Fruit fly (Drosophila melanogaster): ENCODE results near the gene Prosalpha4.

The Prosalpha4 gene

DNA sequence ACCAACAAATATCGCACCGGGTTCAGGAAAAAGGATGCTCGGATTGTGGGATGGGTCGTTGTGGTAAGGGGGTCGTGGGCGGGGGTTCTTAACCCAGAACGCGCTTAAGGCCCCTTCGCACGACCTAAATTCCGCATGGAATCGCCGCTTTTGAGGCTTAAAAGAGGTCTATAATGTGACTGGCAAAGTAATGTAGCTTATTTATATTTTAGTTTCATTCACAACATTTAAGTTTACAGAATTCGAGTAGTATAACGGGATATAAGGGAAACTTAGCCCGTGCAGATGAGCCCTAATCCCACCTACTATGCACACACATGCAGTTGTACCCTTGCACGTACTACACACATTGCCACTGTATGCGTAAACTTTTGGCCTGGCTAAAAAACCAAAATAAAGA lies 2.7 kb downstream of the Prosalpha4 start (continued):
- no peak for TF ChIP-seq vnd (GFP tag; IDR thresholded peaks at IDR 0.05; ENCODE audit: partially characterized antibody)
- peak; percentile 67 for TF ChIP-seq Ptx1 (GFP tag; IDR thresholded peaks at IDR 0.05)
- TF ChIP-seq schlank (tag; optimal IDR thresholded peaks at IDR 0.05) = peak; percentile 46
- TF ChIP-seq Chrac-16 (GFP tag; optimal IDR thresholded peaks at IDR 0.05) = peak; percentile 42

DNA sequence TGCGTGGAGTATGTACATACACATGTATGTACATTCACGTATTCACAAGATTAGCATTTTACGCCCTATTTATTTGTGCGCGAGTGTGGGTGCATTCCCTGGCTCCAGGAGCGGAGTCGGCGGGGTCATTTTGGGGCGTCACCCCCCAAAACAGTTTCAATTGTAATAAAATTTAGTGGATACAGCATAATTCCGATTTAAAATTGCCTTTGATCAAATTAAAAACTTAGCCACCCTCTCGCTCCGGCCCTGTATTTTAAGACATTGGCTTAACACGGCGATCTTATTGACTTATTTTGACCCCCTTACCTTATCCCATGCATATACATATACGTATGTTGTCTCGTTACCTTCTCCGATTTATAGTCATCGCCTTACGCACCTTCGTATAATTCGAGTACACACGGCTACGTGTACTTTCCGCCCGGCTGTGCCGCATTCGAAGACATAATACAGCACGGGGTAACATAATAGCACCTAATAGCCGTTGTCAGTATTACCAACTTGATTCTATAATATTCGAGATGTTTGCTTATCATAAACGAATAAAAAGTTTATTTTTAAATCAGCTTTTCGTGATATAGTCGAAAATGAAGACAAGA lies 3.4 kb downstream of the Prosalpha4 start:
- TF ChIP-seq BEAF-32 (GFP tag; optimal IDR thresholded peaks at IDR 0.05) (no peak), HmgD (GFP tag; optimal IDR thresholded peaks at IDR 0.05) (peak; percentile 41), Dad (GFP tag; optimal IDR thresholded peaks at IDR 0.05) (peak; percentile 74), CG16863 (GFP tag; optimal IDR thresholded peaks at IDR 0.05) (peak; percentile 64), Dbx (GFP tag; IDR thresholded peaks at IDR 0.05) (peak; percentile 90), CG9797 (GFP tag; optimal IDR thresholded peaks at IDR 0.05) (no peak), Taf1 (GFP tag; IDR thresholded peaks at IDR 0.05) (peak; percentile 90), CG7928 (GFP tag; optimal IDR thresholded peaks at IDR 0.05) (no peak), ash1 (GFP tag; optimal IDR thresholded peaks at IDR 0.05) (peak; percentile 39), pnt (GFP tag; optimal IDR thresholded peaks at IDR 0.05) (peak; percentile 94), CG11085 (GFP tag; IDR thresholded peaks at IDR 0.05) (peak; percentile 85), CG17802 (tag; optimal IDR thresholded peaks at IDR 0.05) (peak; percentile 53), zf30C (GFP tag; optimal IDR thresholded peaks at IDR 0.05) (no peak), tll (GFP tag; optimal IDR thresholded peaks at IDR 0.05) (no peak), z (GFP tag; IDR thresholded peaks at IDR 0.05) (no peak), Oaz (GFP tag; IDR thresholded peaks at IDR 0.05) (peak; percentile 29; the same call in 1 of the 2 replicates), gsb (GFP tag; IDR thresholded peaks at IDR 0.05) (peak; percentile 63), nerfin-2 (GFP tag; IDR thresholded peaks at IDR 0.05; ENCODE audit: partially characterized antibody) (no peak), Mes4 (GFP tag; optimal IDR thresholded peaks at IDR 0.05) (peak; percentile 42), stc (GFP tag; IDR thresholded peaks at IDR 0.05) (peak; percentile 81), D19B (GFP tag; optimal IDR thresholded peaks at IDR 0.05) (peak; percentile 61), Dfd (GFP tag; optimal IDR thresholded peaks at IDR 0.05) (no peak), rib (GFP tag; IDR thresholded peaks at IDR 0.05) (peak; percentile 64), ATbp (GFP tag; optimal IDR thresholded peaks at IDR 0.05) (peak; percentile 81), CG18011 (GFP tag; optimal IDR thresholded peaks at IDR 0.05) (no peak), bbx (GFP tag; IDR thresholded peaks at IDR 0.05; ENCODE audit: partially characterized antibody) (peak; percentile 18; the same call in 1 of the 2 replicates), CG17612 (GFP tag; IDR thresholded peaks at IDR 0.05) (peak; percentile 85), Fer1 (GFP tag; optimal IDR thresholded peaks at IDR 0.05) (peak; percentile 67), pzg (GFP tag; optimal IDR thresholded peaks at IDR 0.05) (peak; percentile 8), CG14965 (GFP tag; optimal IDR thresholded peaks at IDR 0.05; ENCODE audit: borderline replicate concordance) (peak; percentile 19), CG11504 (tag; optimal IDR thresholded peaks at IDR 0.05) (peak; percentile 89), prd (optimal IDR thresholded peaks at IDR 0.05) (no peak), prd (GFP tag; IDR thresholded peaks at IDR 0.05) (peak; percentile 95), fd96Cb (tag; optimal IDR thresholded peaks at IDR 0.05) (peak; percentile 85), Ravus (GFP tag; IDR thresholded peaks at IDR 0.05) (peak; percentile 66), jigr1 (GFP tag; IDR thresholded peaks at IDR 0.05) (peak; percentile 79; the same call in 2 of the 3 replicates), Sox100B (GFP tag; optimal IDR thresholded peaks at IDR 0.05) (peak; percentile 70), CG2889 (GFP tag; IDR thresholded peaks at IDR 0.05) (peak; percentile 66; the same call in 2 of the 3 replicates), CG10431 (GFP tag; optimal IDR thresholded peaks at IDR 0.05) (no peak), CG10565 (GFP tag; optimal IDR thresholded peaks at IDR 0.05) (peak; percentile 4), CG8478 (optimal IDR thresholded peaks at IDR 0.05) (no peak), CG16815 (GFP tag; optimal IDR thresholded peaks at IDR 0.05) (peak; percentile 82), CG15011 (GFP tag; optimal IDR thresholded peaks at IDR 0.05) (peak; percentile 38), CG8089 (GFP tag; optimal IDR thresholded peaks at IDR 0.05) (peak; percentile 71)
